Worm (Caenorhabditis elegans) whole organism, L3 larva: ENCODE measurements around the gene ttbk-5.

ENCODE experiments used
- ZK546.5 ChIP-seq: sonication (generic microtip); optimal IDR thresholded peaks from 2 replicates; lab custom pipeline; 2017; ENCODE audit warnings: missing biosample characterization, missing genetic modification characterization
- fkh-10 ChIP-seq: sonication (generic microtip); optimal IDR thresholded peaks from 2 replicates; lab custom pipeline; 2017; ENCODE audit warnings: missing biosample characterization, missing genetic modification reagents, missing genetic modification characterization
- lin-15B ChIP-seq: fragments of 150-350 bp; optimal IDR thresholded peaks from 2 replicates; lab custom pipeline; 2014; ENCODE audit warnings: missing biosample characterization, missing genetic modification characterization
- nfya-1 ChIP-seq: sonication (generic microtip); optimal IDR thresholded peaks from 2 replicates; lab custom pipeline; 2017; ENCODE audit warnings: missing genetic modification characterization, mild to moderate bottlenecking, missing compliant biosample characterization, antibody characterized with exemption, moderate library complexity; ENCODE audit not compliant: insufficient read depth
- unc-62 ChIP-seq: fragments of 150-350 bp; sonication (generic microtip); optimal IDR thresholded peaks from 4 replicates; lab custom pipeline; 2014; ENCODE audit warnings: missing biosample characterization, missing genetic modification reagents, missing genetic modification characterization

DNA sequence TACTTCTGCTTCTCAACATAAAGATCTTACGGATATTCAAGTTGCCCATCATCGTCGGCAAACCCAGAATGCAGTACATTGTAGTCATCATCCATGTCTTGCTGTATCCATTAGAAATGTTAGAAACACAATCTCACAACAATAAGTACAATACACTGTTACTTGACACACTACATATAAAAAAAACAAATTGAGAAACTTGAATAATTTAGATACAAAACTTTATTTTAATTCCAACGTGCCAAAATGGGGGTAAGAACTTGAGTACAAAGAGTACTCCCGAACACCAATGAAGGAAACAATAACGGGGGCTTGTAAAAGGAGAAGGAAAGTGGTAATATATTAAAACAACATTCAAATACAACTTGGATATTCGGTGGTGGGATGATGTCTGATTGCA is 36.1 kb downstream of the ttbk-5 start, which contains the start of gene ctf-18:
- TF ChIP-seq nfya-1 (tag; lab: Kevin White, UChicago) (no peak), ZK546.5 (tag; lab: Kevin White, UChicago) (no peak), unc-62 (GFP tag; lab: Kevin White, UChicago) (no peak), fkh-10 (GFP tag; lab: Kevin White, UChicago) (no peak), lin-15B (tag; lab: Kevin White, UChicago) (no peak)
